Worm (Caenorhabditis elegans): ENCODE measurements around the gene Y73B6BL.12.

Y73B6BL.12 gene

ce11 chrIV:6303642-6304041 lies 13.6 kb downstream of the Y73B6BL.12 start, which contains the start of gene srv-25:
TSS of gene srv-25 (minus strand) at chrIV:6303742.
- TF ChIP-seq ets-7 (tag; optimal IDR thresholded peaks at IDR 0.05) = no peak
- no peak for TF ChIP-seq sea-1 (GFP tag; conservative IDR thresholded peaks at IDR 0.05)
- TF ChIP-seq hmg-4 (GFP tag; optimal IDR thresholded peaks at IDR 0.05) = no peak
- TF ChIP-seq ama-1 (optimal IDR thresholded peaks at IDR 0.05) = no peak
- TF ChIP-seq tbx-37 (GFP tag; conservative IDR thresholded peaks at IDR 0.05) = no peak
- TF ChIP-seq ceh-13 (GFP tag; optimal IDR thresholded peaks at IDR 0.05) = no peak
- no peak for TF ChIP-seq pes-1 (GFP tag; IDR thresholded peaks at IDR 0.05)
- TF ChIP-seq tra-4 (tag; optimal IDR thresholded peaks at IDR 0.05) = no peak
- TF ChIP-seq scrt-1 (GFP tag; IDR thresholded peaks at IDR 0.05) = no peak
- TF ChIP-seq tbx-11 (GFP tag; IDR thresholded peaks at IDR 0.05) = no peak
- no peak for TF ChIP-seq flt-1 (GFP tag; IDR thresholded peaks at IDR 0.05)

- no peak for TF ChIP-seq F13C5.2 (tag; optimal IDR thresholded peaks at IDR 0.05)
- TF ChIP-seq aly-1 (tag; optimal IDR thresholded peaks at IDR 0.05) = no peak
- no peak for TF ChIP-seq scrt-1 (GFP tag; IDR thresholded peaks at IDR 0.05)
- TF ChIP-seq tbx-11 (GFP tag; IDR thresholded peaks at IDR 0.05) = no peak
- no peak for TF ChIP-seq flt-1 (GFP tag; IDR thresholded peaks at IDR 0.05)
- no peak for TF ChIP-seq ama-1 (optimal IDR thresholded peaks at IDR 0.05)
- TF ChIP-seq hnd-1 (tag; optimal IDR thresholded peaks at IDR 0.05) = no peak
- no peak for TF ChIP-seq hmbx-1 (tag; optimal IDR thresholded peaks at IDR 0.05)
- TF ChIP-seq ceh-13 (GFP tag; optimal IDR thresholded peaks at IDR 0.05) = no peak
- TF ChIP-seq ceh-36 (tag; optimal IDR thresholded peaks at IDR 0.05) = no peak
- no peak for TF ChIP-seq tbx-37 (GFP tag; conservative IDR thresholded peaks at IDR 0.05)
- no peak for TF ChIP-seq ets-7 (tag; optimal IDR thresholded peaks at IDR 0.05)
- no peak for TF ChIP-seq B0310.2 (tag; optimal IDR thresholded peaks at IDR 0.05)
Observed at ce11 chrIV:6301764-6302163, 15.5 kb downstream of the Y73B6BL.12 start, which contains the start of gene srv-26. TSS of gene srv-26 (minus strand) at chrIV:6301864.

ce11 chrIV:6299523-6299922 lies 17.7 kb downstream of the Y73B6BL.12 start:
- TF ChIP-seq ama-1 (optimal IDR thresholded peaks at IDR 0.05) (no peak), aly-1 (tag; optimal IDR thresholded peaks at IDR 0.05) (no peak), ceh-36 (tag; optimal IDR thresholded peaks at IDR 0.05) (no peak), flt-1 (GFP tag; IDR thresholded peaks at IDR 0.05) (no peak)

- TF ChIP-seq tra-4 (tag; optimal IDR thresholded peaks at IDR 0.05) = no peak
- no peak for TF ChIP-seq ama-1 (optimal IDR thresholded peaks at IDR 0.05)
- no peak for TF ChIP-seq aly-1 (tag; optimal IDR thresholded peaks at IDR 0.05)
- no peak for TF ChIP-seq ceh-13 (GFP tag; optimal IDR thresholded peaks at IDR 0.05)
- TF ChIP-seq hnd-1 (tag; optimal IDR thresholded peaks at IDR 0.05) = no peak
- TF ChIP-seq tbx-11 (GFP tag; IDR thresholded peaks at IDR 0.05) = no peak
- TF ChIP-seq flt-1 (GFP tag; IDR thresholded peaks at IDR 0.05) = no peak
- TF ChIP-seq tbx-37 (GFP tag; conservative IDR thresholded peaks at IDR 0.05) = no peak
- TF ChIP-seq B0310.2 (tag; optimal IDR thresholded peaks at IDR 0.05) = no peak
- no peak for TF ChIP-seq pes-1 (GFP tag; IDR thresholded peaks at IDR 0.05)
- no peak for TF ChIP-seq sea-1 (GFP tag; conservative IDR thresholded peaks at IDR 0.05)
- no peak for TF ChIP-seq ceh-36 (tag; optimal IDR thresholded peaks at IDR 0.05)
- no peak for TF ChIP-seq scrt-1 (GFP tag; IDR thresholded peaks at IDR 0.05)
- no peak for TF ChIP-seq hmg-4 (GFP tag; optimal IDR thresholded peaks at IDR 0.05)
- no peak for TF ChIP-seq hmbx-1 (tag; optimal IDR thresholded peaks at IDR 0.05)
Observed at ce11 chrIV:6298253-6298652, 19.0 kb downstream of the Y73B6BL.12 start, which contains the start of gene srv-27. TSS of gene srv-27 (minus strand) at chrIV:6298353.

ce11 chrIV:6294081-6294480 lies 23.2 kb downstream of the Y73B6BL.12 start, which contains the start of gene hil-2:
TSS of gene hil-2 (plus strand) at chrIV:6294240.
- TF ChIP-seq pes-1 (GFP tag; IDR thresholded peaks at IDR 0.05) = no peak
- TF ChIP-seq tbx-37 (GFP tag; conservative IDR thresholded peaks at IDR 0.05) = no peak
- peak; percentile 93 for TF ChIP-seq ama-1 (optimal IDR thresholded peaks at IDR 0.05)
- TF ChIP-seq flt-1 (GFP tag; IDR thresholded peaks at IDR 0.05) = peak; percentile 53; the same call in 1 of the 2 replicates
- TF ChIP-seq hmbx-1 (tag; optimal IDR thresholded peaks at IDR 0.05) = no peak
- 0 out of 2 replicates have a peak, but pooled peaks have one; percentile 13 for TF ChIP-seq tbx-11 (GFP tag; IDR thresholded peaks at IDR 0.05)
- TF ChIP-seq ceh-36 (tag; optimal IDR thresholded peaks at IDR 0.05) = no peak
- no peak for TF ChIP-seq hmg-4 (GFP tag; optimal IDR thresholded peaks at IDR 0.05)
- TF ChIP-seq hnd-1 (tag; optimal IDR thresholded peaks at IDR 0.05) = no peak
- no peak for TF ChIP-seq F13C5.2 (tag; optimal IDR thresholded peaks at IDR 0.05)
- TF ChIP-seq tra-4 (tag; optimal IDR thresholded peaks at IDR 0.05) = no peak
- no peak for TF ChIP-seq B0310.2 (tag; optimal IDR thresholded peaks at IDR 0.05)
- no peak for TF ChIP-seq aly-1 (tag; optimal IDR thresholded peaks at IDR 0.05)
- TF ChIP-seq sea-1 (GFP tag; conservative IDR thresholded peaks at IDR 0.05) = 0 out of 2 replicates have a peak, but pooled peaks have one; percentile 37
- no peak for TF ChIP-seq ets-7 (tag; optimal IDR thresholded peaks at IDR 0.05)
- TF ChIP-seq scrt-1 (GFP tag; IDR thresholded peaks at IDR 0.05) = no peak
- TF ChIP-seq ceh-13 (GFP tag; optimal IDR thresholded peaks at IDR 0.05) = no peak

- TF ChIP-seq aly-1 (tag; optimal IDR thresholded peaks at IDR 0.05) (no peak), hmbx-1 (tag; optimal IDR thresholded peaks at IDR 0.05) (no peak), B0310.2 (tag; optimal IDR thresholded peaks at IDR 0.05) (no peak), ceh-13 (GFP tag; optimal IDR thresholded peaks at IDR 0.05) (no peak), hmg-4 (GFP tag; optimal IDR thresholded peaks at IDR 0.05) (no peak), sea-1 (GFP tag; conservative IDR thresholded peaks at IDR 0.05) (no peak), ama-1 (optimal IDR thresholded peaks at IDR 0.05) (no peak), pes-1 (GFP tag; IDR thresholded peaks at IDR 0.05) (no peak), scrt-1 (GFP tag; IDR thresholded peaks at IDR 0.05) (no peak), ceh-36 (tag; optimal IDR thresholded peaks at IDR 0.05) (no peak), ets-7 (tag; optimal IDR thresholded peaks at IDR 0.05) (no peak), flt-1 (GFP tag; IDR thresholded peaks at IDR 0.05) (no peak), tbx-11 (GFP tag; IDR thresholded peaks at IDR 0.05) (no peak), F13C5.2 (tag; optimal IDR thresholded peaks at IDR 0.05) (no peak), tbx-37 (GFP tag; conservative IDR thresholded peaks at IDR 0.05) (no peak)
Observed at ce11 chrIV:6290741-6291140, 26.5 kb downstream of the Y73B6BL.12 start, which contains the start of gene srv-24. TSS of gene srv-24 (minus strand) at chrIV:6290841.

- TF ChIP-seq scrt-1 (GFP tag; IDR thresholded peaks at IDR 0.05) = no peak
- TF ChIP-seq ceh-36 (tag; optimal IDR thresholded peaks at IDR 0.05) = no peak
- no peak for TF ChIP-seq ceh-13 (GFP tag; optimal IDR thresholded peaks at IDR 0.05)
- TF ChIP-seq hmg-4 (GFP tag; optimal IDR thresholded peaks at IDR 0.05) = no peak
- TF ChIP-seq tra-4 (tag; optimal IDR thresholded peaks at IDR 0.05) = no peak
- TF ChIP-seq hnd-1 (tag; optimal IDR thresholded peaks at IDR 0.05) = no peak
- no peak for TF ChIP-seq sea-1 (GFP tag; conservative IDR thresholded peaks at IDR 0.05)
- no peak for TF ChIP-seq B0310.2 (tag; optimal IDR thresholded peaks at IDR 0.05)
- no peak for TF ChIP-seq flt-1 (GFP tag; IDR thresholded peaks at IDR 0.05)
- TF ChIP-seq hmbx-1 (tag; optimal IDR thresholded peaks at IDR 0.05) = no peak
- no peak for TF ChIP-seq pes-1 (GFP tag; IDR thresholded peaks at IDR 0.05)
- no peak for TF ChIP-seq tbx-11 (GFP tag; IDR thresholded peaks at IDR 0.05)
- TF ChIP-seq F13C5.2 (tag; optimal IDR thresholded peaks at IDR 0.05) = no peak
- no peak for TF ChIP-seq tbx-37 (GFP tag; conservative IDR thresholded peaks at IDR 0.05)
- no peak for TF ChIP-seq ets-7 (tag; optimal IDR thresholded peaks at IDR 0.05)
- no peak for TF ChIP-seq ama-1 (optimal IDR thresholded peaks at IDR 0.05)
- TF ChIP-seq aly-1 (tag; optimal IDR thresholded peaks at IDR 0.05) = no peak
Observed at ce11 chrIV:6284277-6284676, 33.0 kb downstream of the Y73B6BL.12 start, which contains the start of gene ops-1. TSS of gene ops-1 (minus strand) at chrIV:6284377.
